ENCODE assay signal across 5 fruit fly cellular contexts in genomic region chr3R:13403032-13403459, dm6.
TF ChIP-seq lines count a peak whose summit lies in the region.

Gene Dpm3, minus strand, starts transcription at chr3R:13403051.

- TF ChIP-seq CTCF in S2 (optimal IDR thresholded peaks at IDR 0.05; lab: Kevin White, UChicago) = peak; percentile 54 to 59
- no peak for TF ChIP-seq CTCF in whole organism, embryonic (GFP tag; optimal IDR thresholded peaks at IDR 0.05; lab: Kevin White, UChicago)

TF ChIP-seq in whole organism, adult, 20 proteins besides CTCF, POLR2A, EP300 and RAD21:
- peak; percentile 15 for TF ChIP-seq pad (GFP tag; optimal IDR thresholded peaks at IDR 0.05; lab: Kevin White, UChicago)
- TF ChIP-seq cnc (optimal IDR thresholded peaks at IDR 0.05; lab: Kevin White, UChicago) = no peak
- no peak for TF ChIP-seq CG33017 (tag; optimal IDR thresholded peaks at IDR 0.05; lab: Kevin White, UChicago)
- no peak for TF ChIP-seq Hr96 (GFP tag; optimal IDR thresholded peaks at IDR 0.05; lab: Kevin White, UChicago)
- TF ChIP-seq toe (GFP tag; optimal IDR thresholded peaks at IDR 0.05; lab: Kevin White, UChicago) = peak; percentile 39
- TF ChIP-seq Crg-1 (GFP tag; optimal IDR thresholded peaks at IDR 0.05; lab: Kevin White, UChicago) = peak; percentile 21
- peak; percentile 58 for TF ChIP-seq CG1620 (GFP tag; optimal IDR thresholded peaks at IDR 0.05; lab: Kevin White, UChicago)
- no peak for TF ChIP-seq CG11617 (GFP tag; optimal IDR thresholded peaks at IDR 0.05; lab: Kevin White, UChicago)
- TF ChIP-seq CG5204 (GFP tag; optimal IDR thresholded peaks at IDR 0.05; lab: Kevin White, UChicago) = no peak
- TF ChIP-seq CG7045 (GFP tag; optimal IDR thresholded peaks at IDR 0.05; lab: Kevin White, UChicago) = no peak
- peak; percentile 54 for TF ChIP-seq bab1 (GFP tag; optimal IDR thresholded peaks at IDR 0.05; lab: Kevin White, UChicago)
- peak; percentile 20 for TF ChIP-seq tj (GFP tag; optimal IDR thresholded peaks at IDR 0.05; lab: Kevin White, UChicago)
- TF ChIP-seq CG14711 (tag; optimal IDR thresholded peaks at IDR 0.05; lab: Kevin White, UChicago) = no peak
- TF ChIP-seq Mnt (GFP tag; optimal IDR thresholded peaks at IDR 0.05; lab: Kevin White, UChicago) = peak; percentile 11

TF ChIP-seq in whole organism, embryonic, 481 proteins besides CTCF, POLR2A, EP300 and RAD21 (continues in another document):
- TF ChIP-seq cwo (GFP tag; optimal IDR thresholded peaks at IDR 0.05; lab: Kevin White, UChicago) (no peak), fru (optimal IDR thresholded peaks at IDR 0.05; lab: Kevin White, UChicago) (no peak), CG7839 (tag; optimal IDR thresholded peaks at IDR 0.05; lab: Kevin White, UChicago) (peak; percentile 5), Trl (optimal IDR thresholded peaks at IDR 0.05; lab: Kevin White, UChicago) (peak in 1 of 2 experiments; percentile 8), Trl (GFP tag; optimal IDR thresholded peaks at IDR 0.05; lab: Kevin White, UChicago) (peak; percentile 41), Hr39 (optimal IDR thresholded peaks at IDR 0.05; lab: Kevin White, UChicago) (no peak), Awh (GFP tag; IDR thresholded peaks at IDR 0.05; lab: Robert Waterston, UW) (no peak), Dref (GFP tag; IDR thresholded peaks at IDR 0.05; lab: Robert Waterston, UW) (peak; percentile 99), her (GFP tag; optimal IDR thresholded peaks at IDR 0.05; lab: Kevin White, UChicago) (peak; percentile 27), CG10654 (GFP tag; optimal IDR thresholded peaks at IDR 0.05; lab: Kevin White, UChicago) (peak; percentile 8), lilli (GFP tag; optimal IDR thresholded peaks at IDR 0.05; lab: Kevin White, UChicago) (peak; percentile 37), Vsx1 (GFP tag; optimal IDR thresholded peaks at IDR 0.05; lab: Kevin White, UChicago) (peak; percentile 99), CG18262 (tag; optimal IDR thresholded peaks at IDR 0.05; lab: Kevin White, UChicago) (peak; percentile 9), hb (GFP tag; IDR thresholded peaks at IDR 0.05; lab: Robert Waterston, UW; ENCODE audit: partially characterized antibody) (peak; percentile 88), Dad (GFP tag; optimal IDR thresholded peaks at IDR 0.05; lab: Kevin White, UChicago) (peak; percentile 7), CG15696 (tag; optimal IDR thresholded peaks at IDR 0.05; lab: Kevin White, UChicago) (peak; percentile 43), sens-2 (GFP tag; IDR thresholded peaks at IDR 0.05; lab: Robert Waterston, UW) (no peak), CG9727 (GFP tag; optimal IDR thresholded peaks at IDR 0.05; lab: Kevin White, UChicago) (peak; percentile 16), CHES-1-like (GFP tag; optimal IDR thresholded peaks at IDR 0.05; lab: Kevin White, UChicago) (peak; percentile 68), Asciz (GFP tag; optimal IDR thresholded peaks at IDR 0.05; lab: Kevin White, UChicago) (no peak), gsb-n (tag; optimal IDR thresholded peaks at IDR 0.05; lab: Kevin White, UChicago) (peak; percentile 54), ato (GFP tag; IDR thresholded peaks at IDR 0.05; lab: Robert Waterston, UW; ENCODE audit: partially characterized antibody) (peak; percentile 94), mam (GFP tag; optimal IDR thresholded peaks at IDR 0.05; lab: Kevin White, UChicago) (peak; percentile 56), caup (GFP tag; optimal IDR thresholded peaks at IDR 0.05; lab: Kevin White, UChicago; ENCODE audit: severe bottlenecking) (no peak), CG17361 (GFP tag; IDR thresholded peaks at IDR 0.05; lab: Robert Waterston, UW) (0 out of 3 replicates have a peak, but pooled peaks have one; percentile 31)

TF ChIP-seq in whole organism, prepupa, 60 proteins besides CTCF, POLR2A, EP300 and RAD21:
- no peak for TF ChIP-seq dac (GFP tag; optimal IDR thresholded peaks at IDR 0.05; lab: Kevin White, UChicago)
- no peak for TF ChIP-seq Lpt (GFP tag; optimal IDR thresholded peaks at IDR 0.05; lab: Kevin White, UChicago)
- TF ChIP-seq OdsH (GFP tag; optimal IDR thresholded peaks at IDR 0.05; lab: Kevin White, UChicago) = no peak
- TF ChIP-seq vri (GFP tag; optimal IDR thresholded peaks at IDR 0.05; lab: Kevin White, UChicago) = no peak
- peak; percentile 98 for TF ChIP-seq fkh (GFP tag; optimal IDR thresholded peaks at IDR 0.05; lab: Kevin White, UChicago)
- no peak for TF ChIP-seq Ets96B (tag; optimal IDR thresholded peaks at IDR 0.05; lab: Kevin White, UChicago)
- TF ChIP-seq Sox15 (GFP tag; optimal IDR thresholded peaks at IDR 0.05; lab: Kevin White, UChicago) = no peak
- peak; percentile 13 for TF ChIP-seq Hr39 (GFP tag; optimal IDR thresholded peaks at IDR 0.05; lab: Kevin White, UChicago)
- TF ChIP-seq CG11762 (GFP tag; optimal IDR thresholded peaks at IDR 0.05; lab: Kevin White, UChicago; ENCODE audit: insufficient read depth) = no peak
- no peak for TF ChIP-seq Eip93F (GFP tag; optimal IDR thresholded peaks at IDR 0.05; lab: Kevin White, UChicago)
- TF ChIP-seq Smox (GFP tag; optimal IDR thresholded peaks at IDR 0.05; lab: Kevin White, UChicago) = no peak
- no peak for TF ChIP-seq CG8319 (GFP tag; optimal IDR thresholded peaks at IDR 0.05; lab: Kevin White, UChicago)
- TF ChIP-seq Eip75B (GFP tag; optimal IDR thresholded peaks at IDR 0.05; lab: Kevin White, UChicago) = no peak
- TF ChIP-seq CG6276 (GFP tag; optimal IDR thresholded peaks at IDR 0.05; lab: Kevin White, UChicago) = no peak
- TF ChIP-seq lz (GFP tag; optimal IDR thresholded peaks at IDR 0.05; lab: Kevin White, UChicago) = peak; percentile 3
- no peak for TF ChIP-seq Met (GFP tag; optimal IDR thresholded peaks at IDR 0.05; lab: Kevin White, UChicago)
- no peak for TF ChIP-seq CG31627 (GFP tag; optimal IDR thresholded peaks at IDR 0.05; lab: Kevin White, UChicago)
- TF ChIP-seq fd85E (GFP tag; optimal IDR thresholded peaks at IDR 0.05; lab: Kevin White, UChicago) = no peak
- no peak for TF ChIP-seq CG8119 (GFP tag; IDR thresholded peaks at IDR 0.05; lab: Robert Waterston, UW)
- TF ChIP-seq CG3032 (tag; optimal IDR thresholded peaks at IDR 0.05; lab: Kevin White, UChicago) = peak; percentile 24

TF ChIP-seq in whole organism, wandering third instar larva, 38 proteins besides CTCF, POLR2A, EP300 and RAD21:
- TF ChIP-seq Sp1 (GFP tag; optimal IDR thresholded peaks at IDR 0.05; lab: Kevin White, UChicago) (no peak), Jra (GFP tag; optimal IDR thresholded peaks at IDR 0.05; lab: Kevin White, UChicago) (no peak), usp (GFP tag; optimal IDR thresholded peaks at IDR 0.05; lab: Kevin White, UChicago) (no peak), Hr83 (GFP tag; optimal IDR thresholded peaks at IDR 0.05; lab: Kevin White, UChicago; ENCODE audit: poor library complexity, severe bottlenecking) (no peak), Hnf4 (GFP tag; optimal IDR thresholded peaks at IDR 0.05; lab: Kevin White, UChicago) (peak; percentile 25), brk (GFP tag; optimal IDR thresholded peaks at IDR 0.05; lab: Kevin White, UChicago) (no peak), Hr78 (GFP tag; optimal IDR thresholded peaks at IDR 0.05; lab: Kevin White, UChicago) (no peak), CG9705 (GFP tag; optimal IDR thresholded peaks at IDR 0.05; lab: Kevin White, UChicago) (no peak), h (GFP tag; optimal IDR thresholded peaks at IDR 0.05; lab: Kevin White, UChicago) (no peak), psq (GFP tag; optimal IDR thresholded peaks at IDR 0.05; lab: Kevin White, UChicago) (no peak), sage (GFP tag; optimal IDR thresholded peaks at IDR 0.05; lab: Kevin White, UChicago) (no peak), Rel (GFP tag; optimal IDR thresholded peaks at IDR 0.05; lab: Kevin White, UChicago) (no peak), Rel (tag; optimal IDR thresholded peaks at IDR 0.05; lab: Kevin White, UChicago) (no peak), tai (GFP tag; optimal IDR thresholded peaks at IDR 0.05; lab: Kevin White, UChicago) (no peak), CG32264 (GFP tag; optimal IDR thresholded peaks at IDR 0.05; lab: Kevin White, UChicago) (no peak), CrebA (GFP tag; optimal IDR thresholded peaks at IDR 0.05; lab: Kevin White, UChicago; ENCODE audit: borderline replicate concordance) (no peak), dsf (GFP tag; optimal IDR thresholded peaks at IDR 0.05; lab: Kevin White, UChicago; ENCODE audit: borderline replicate concordance) (no peak), HLH106 (tag; optimal IDR thresholded peaks at IDR 0.05; lab: Kevin White, UChicago) (peak; percentile 15), Dif (GFP tag; optimal IDR thresholded peaks at IDR 0.05; lab: Kevin White, UChicago; ENCODE audit: partially characterized antibody) (peak; percentile 99), woc (GFP tag; optimal IDR thresholded peaks at IDR 0.05; lab: Kevin White, UChicago) (no peak), Dfd (GFP tag; optimal IDR thresholded peaks at IDR 0.05; lab: Kevin White, UChicago) (no peak), pan (optimal IDR thresholded peaks at IDR 0.05; lab: Kevin White, UChicago) (no peak), OdsH (GFP tag; optimal IDR thresholded peaks at IDR 0.05; lab: Kevin White, UChicago) (no peak), Vsx2 (GFP tag; optimal IDR thresholded peaks at IDR 0.05; lab: Kevin White, UChicago; ENCODE audit: partially characterized antibody) (peak; percentile 99), dl (GFP tag; optimal IDR thresholded peaks at IDR 0.05; lab: Kevin White, UChicago; ENCODE audit: insufficient read depth in 1 of 2, partially characterized antibody in 2 of 2) (peak; percentile 30 to 85)
